Worm (Caenorhabditis elegans) whole organism, young adult: ENCODE measurements around the gene clec-29.

Experiments
- F57A8.1 ChIP-seq: fragments of 200-800 bp; sonication (Bioruptor generic); optimal IDR thresholded peaks from 2 replicates; lab custom pipeline; 2018; ENCODE audit warnings: mild to moderate bottlenecking, missing genetic modification characterization, moderate library complexity, missing compliant biosample characterization
- K12H6.12 ChIP-seq: fragments of 200-800 bp; sonication (Bioruptor generic); optimal IDR thresholded peaks from 2 replicates; lab custom pipeline; 2018; ENCODE audit warnings: mild to moderate bottlenecking, missing genetic modification characterization, missing compliant biosample characterization
- dpl-1 ChIP-seq: fragments of 150-350 bp; optimal IDR thresholded peaks from 2 replicates; lab custom pipeline; 2014; ENCODE audit warnings: missing biosample characterization, missing genetic modification reagents, missing genetic modification characterization
- mel-28 ChIP-seq: sonication (generic microtip); optimal IDR thresholded peaks from 2 replicates; lab custom pipeline; 2016; ENCODE audit warnings: borderline replicate concordance, mild to moderate bottlenecking, missing genetic modification characterization, missing compliant biosample characterization
- nfya-1 ChIP-seq: sonication (generic microtip); optimal IDR thresholded peaks from 2 replicates; lab custom pipeline; 2017; ENCODE audit warnings: antibody characterized with exemption, missing compliant biosample characterization, missing genetic modification characterization, borderline replicate concordance; ENCODE audit not compliant: insufficient read depth
- nhr-27 ChIP-seq: fragments of 200-800 bp; sonication (Bioruptor generic); optimal IDR thresholded peaks from 2 replicates; lab custom pipeline; 2018; ENCODE audit warnings: mild to moderate bottlenecking, missing genetic modification characterization, moderate library complexity, missing compliant biosample characterization
- repo-1 ChIP-seq: sonication (generic microtip); optimal IDR thresholded peaks from 2 replicates; lab custom pipeline; 2017; ENCODE audit warnings: mild to moderate bottlenecking, missing genetic modification characterization, missing compliant biosample characterization
- snpc-4 ChIP-seq, 5 experiments: fragments of 150-350 bp in 1 of 5; sonication (generic microtip) in 4 of 5; optimal IDR thresholded peaks; 2 replicates each; lab custom pipeline; 2014 to 2018; ENCODE audit warnings: missing genetic modification characterization in 5 of 5, missing biosample characterization in 3 of 5, antibody characterized with exemption in 2 of 5, mild to moderate bottlenecking in 2 of 5, missing compliant biosample characterization in 2 of 5, missing genotype in 2 of 5, moderate library complexity in 2 of 5, missing genetic modification reagents in 1 of 5
- tbx-9 ChIP-seq: sonication (generic microtip); optimal IDR thresholded peaks from 2 replicates; lab custom pipeline; 2016; ENCODE audit warnings: borderline replicate concordance, missing genetic modification characterization, inconsistent platforms, missing compliant biosample characterization
- tlf-1 ChIP-seq: fragments of 200-800 bp; sonication (Bioruptor generic); optimal IDR thresholded peaks from 2 replicates; lab custom pipeline; 2018; ENCODE audit warnings: mild to moderate bottlenecking, missing genetic modification characterization, missing compliant biosample characterization
- zfh-2 ChIP-seq: fragments of 200-800 bp; sonication (Bioruptor generic); conservative IDR thresholded peaks from 2 replicates; pipeline ENCODE4 v1.3.6; 2022; ENCODE audit warnings: missing genetic modification reagents, missing genetic modification characterization, missing compliant biosample characterization
- ztf-26 ChIP-seq: sonication (generic microtip); optimal IDR thresholded peaks from 2 replicates; lab custom pipeline; 2017; ENCODE audit warnings: missing genetic modification characterization, missing compliant biosample characterization

DNA sequence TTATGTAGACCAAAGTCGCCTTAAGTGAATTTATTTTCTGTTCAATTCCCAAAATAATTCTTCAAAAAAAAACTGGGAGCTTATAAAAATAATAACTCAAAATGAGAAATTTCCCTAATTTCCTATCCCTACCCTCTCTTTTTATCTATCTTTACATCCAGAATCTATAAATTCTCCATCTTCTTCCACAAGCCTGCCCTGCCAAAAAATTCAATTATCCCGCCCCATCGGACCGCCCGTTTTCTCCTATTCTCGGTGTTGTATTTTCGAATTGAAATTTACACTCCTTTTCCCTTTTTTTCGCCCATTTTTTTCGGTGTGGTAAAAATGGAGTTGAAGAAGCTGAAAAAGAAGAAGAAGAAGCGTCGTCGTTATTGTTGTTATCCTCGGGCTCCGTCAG is 10.5 kb upstream of the clec-29 start:
- TF ChIP-seq mel-28 (tag; lab: Kevin White, UChicago), result no peak
- no peak for TF ChIP-seq snpc-4 (GFP tag; optimal IDR thresholded peaks at IDR 0.05; lab: Kevin White, UChicago)
- no peak for TF ChIP-seq snpc-4 (tag; optimal IDR thresholded peaks at IDR 0.05; lab: Kevin White, UChicago)
- no peak for TF ChIP-seq ztf-26
- no peak for TF ChIP-seq tlf-1 (GFP tag; lab: Kevin White, UChicago)
- no peak for TF ChIP-seq zfh-2
- no peak for TF ChIP-seq nfya-1 (tag; lab: Kevin White, UChicago)
- TF ChIP-seq tbx-9 (tag; lab: Kevin White, UChicago), result no peak
- no peak for TF ChIP-seq nhr-27 (tag; lab: Kevin White, UChicago)
- TF ChIP-seq repo-1 (tag; lab: Kevin White, UChicago), result no peak
- TF ChIP-seq dpl-1 (GFP tag; lab: Kevin White, UChicago), result no peak
- no peak for TF ChIP-seq F57A8.1
- no peak for TF ChIP-seq K12H6.12 (tag; lab: Kevin White, UChicago)
